Fruit fly (Drosophila melanogaster) whole organism, embryonic: ENCODE results near the gene Elp5.

ENCODE experiments used
- ATbp ChIP-seq: fragments of 200-800 bp; sonication (Bioruptor generic); optimal IDR thresholded peaks from 2 replicates; lab custom pipeline; 2017; ENCODE audit warnings: missing biosample characterization, mild to moderate bottlenecking, missing genetic modification characterization, missing genetic modification reagents
- Adf1 ChIP-seq: fragments of 200-800 bp; sonication (Bioruptor generic); IDR thresholded peaks from 2 replicates; pipeline ENCODE4 v1.3.6; 2022; ENCODE audit warnings: missing biosample characterization, missing genetic modification characterization
- CG10543 ChIP-seq: fragments of 200-800 bp; sonication (Bioruptor generic); optimal IDR thresholded peaks from 3 replicates; lab custom pipeline; 2017; ENCODE audit warnings: missing biosample characterization, mild to moderate bottlenecking, missing genetic modification characterization, moderate library complexity
- CG11723 ChIP-seq: fragments of 200-800 bp; sonication (Bioruptor generic); optimal IDR thresholded peaks from 2 replicates; lab custom pipeline; 2017; ENCODE audit warnings: missing biosample characterization, mild to moderate bottlenecking, missing genetic modification characterization
- CG12071 ChIP-seq: fragments of 200-800 bp; sonication (Bioruptor generic); optimal IDR thresholded peaks from 3 replicates; lab custom pipeline; 2018; ENCODE audit warnings: missing biosample characterization, mild to moderate bottlenecking, missing genetic modification characterization
- CG12942 ChIP-seq: fragments of 200-800 bp; sonication (Bioruptor generic); optimal IDR thresholded peaks from 3 replicates; lab custom pipeline; 2016; ENCODE audit warnings: missing biosample characterization, missing genetic modification characterization
- CG13296 ChIP-seq: fragments of 200-800 bp; sonication (Bioruptor generic); optimal IDR thresholded peaks from 3 replicates; lab custom pipeline; 2018; ENCODE audit warnings: missing biosample characterization, mild to moderate bottlenecking, missing genetic modification characterization
- CG15514 ChIP-seq: fragments of 200-800 bp; sonication (Bioruptor generic); optimal IDR thresholded peaks from 3 replicates; lab custom pipeline; 2017; ENCODE audit warnings: missing biosample characterization, missing genetic modification characterization, mild to moderate bottlenecking, moderate library complexity, missing genetic modification reagents
- CG17385 ChIP-seq: fragments of 200-800 bp; sonication (Bioruptor generic); optimal IDR thresholded peaks from 3 replicates; lab custom pipeline; 2018; ENCODE audit warnings: missing biosample characterization, mild to moderate bottlenecking, missing genetic modification characterization
- CG18599 ChIP-seq: fragments of 200-800 bp; sonication (Bioruptor generic); optimal IDR thresholded peaks from 3 replicates; lab custom pipeline; 2017; ENCODE audit warnings: missing biosample characterization, missing genetic modification characterization, mild to moderate bottlenecking, moderate library complexity, missing genetic modification reagents
- CG34376 ChIP-seq: fragments of 200-800 bp; sonication (Bioruptor generic); optimal IDR thresholded peaks from 2 replicates; lab custom pipeline; 2018; ENCODE audit warnings: missing biosample characterization, mild to moderate bottlenecking, missing genetic modification characterization
- CG6765 ChIP-seq: fragments of 200-800 bp; sonication (Bioruptor generic); optimal IDR thresholded peaks from 3 replicates; lab custom pipeline; 2017; ENCODE audit warnings: missing biosample characterization, mild to moderate bottlenecking, missing genetic modification characterization
- CG6813 ChIP-seq: fragments of 200-800 bp; sonication (Bioruptor generic); optimal IDR thresholded peaks from 2 replicates; lab custom pipeline; 2017; ENCODE audit warnings: missing biosample characterization, missing genetic modification characterization, mild to moderate bottlenecking, moderate library complexity, missing genetic modification reagents
- CG7987 ChIP-seq: fragments of 200-800 bp; sonication (Bioruptor generic); optimal IDR thresholded peaks from 2 replicates; lab custom pipeline; 2018; ENCODE audit warnings: missing biosample characterization, mild to moderate bottlenecking, missing genetic modification characterization, moderate library complexity
- CrebB ChIP-seq: fragments of 200-800 bp; sonication (Bioruptor generic); optimal IDR thresholded peaks from 3 replicates; lab custom pipeline; 2018; ENCODE audit warnings: missing biosample characterization, mild to moderate bottlenecking, missing genetic modification characterization
- Ets65A ChIP-seq: fragments of 200-800 bp; sonication (Bioruptor generic); peaks from one replicate; lab custom pipeline; 2016; ENCODE audit warnings: missing biosample characterization, missing genetic modification characterization
- GATAe ChIP-seq: fragments of 200-800 bp; sonication (Bioruptor generic); conservative IDR thresholded peaks from 2 replicates; pipeline ENCODE4 v1.3.6; 2022; ENCODE audit warnings: missing biosample characterization, missing genetic modification characterization
- HHEX ChIP-seq: fragments of 200-800 bp; sonication (Bioruptor generic); optimal IDR thresholded peaks from 3 replicates; lab custom pipeline; 2017; ENCODE audit warnings: missing biosample characterization, mild to moderate bottlenecking, missing genetic modification characterization, missing genetic modification reagents
- HLH4C ChIP-seq: fragments of 200-800 bp; sonication (Bioruptor generic); IDR thresholded peaks from 3 replicates; pipeline ENCODE4 v1.3.6; 2022; ENCODE audit warnings: missing biosample characterization, missing genetic modification characterization; ENCODE audit not compliant: partially characterized antibody
- Hey ChIP-seq: fragments of 200-800 bp; sonication (Bioruptor generic); optimal IDR thresholded peaks from 3 replicates; lab custom pipeline; 2018; ENCODE audit warnings: missing biosample characterization, mild to moderate bottlenecking, missing genetic modification characterization
- HmgD ChIP-seq: fragments of 200-800 bp; sonication (Bioruptor generic); optimal IDR thresholded peaks from 3 replicates; lab custom pipeline; 2016; ENCODE audit warnings: missing biosample characterization, missing genetic modification characterization
- Hmr ChIP-seq: fragments of 200-800 bp; sonication (Bioruptor generic); optimal IDR thresholded peaks from 3 replicates; lab custom pipeline; 2017; ENCODE audit warnings: mild to moderate bottlenecking, missing biosample characterization, missing genetic modification reagents, missing genetic modification characterization
- Meics ChIP-seq: fragments of 200-800 bp; sonication (Bioruptor generic); optimal IDR thresholded peaks from 2 replicates; lab custom pipeline; 2017; ENCODE audit warnings: missing biosample characterization, mild to moderate bottlenecking, missing genetic modification characterization
- Nf-YC ChIP-seq: fragments of 200-800 bp; optimal IDR thresholded peaks from 3 replicates; lab custom pipeline; 2019; ENCODE audit warnings: missing biosample characterization, mild to moderate bottlenecking, missing genetic modification characterization, moderate library complexity
- Pdp1 ChIP-seq, 2 experiments: fragments of 200-800 bp; sonication (Bioruptor generic); optimal IDR thresholded peaks; 3 replicates each; lab custom pipeline; 2016; ENCODE audit warnings: missing biosample characterization in 2 of 2, missing genetic modification characterization in 2 of 2, mild to moderate bottlenecking in 1 of 2, moderate library complexity in 1 of 2
- Sry-β ChIP-seq: fragments of 200-800 bp; sonication (Bioruptor generic); optimal IDR thresholded peaks from 2 replicates; lab custom pipeline; 2018; ENCODE audit warnings: missing biosample characterization, mild to moderate bottlenecking, missing genetic modification characterization, moderate library complexity
- Vsx1 ChIP-seq: fragments of 200-800 bp; sonication (Bioruptor generic); optimal IDR thresholded peaks from 2 replicates; lab custom pipeline; 2017; ENCODE audit warnings: missing biosample characterization, mild to moderate bottlenecking, missing genetic modification characterization, missing genetic modification reagents
- cad ChIP-seq: fragments of >200 bp; optimal IDR thresholded peaks from 2 replicates; lab custom pipeline; 2017; ENCODE audit warnings: missing biosample characterization, missing genetic modification characterization
- caup ChIP-seq: fragments of 200-800 bp; sonication (Bioruptor generic); optimal IDR thresholded peaks from 3 replicates; lab custom pipeline; 2017; ENCODE audit warnings: missing biosample characterization, mild to moderate bottlenecking, missing genetic modification characterization, moderate library complexity; ENCODE audit not compliant: severe bottlenecking
- chinmo ChIP-seq: fragments of 200-800 bp; sonication (Bioruptor generic); IDR thresholded peaks from 4 replicates; pipeline ENCODE4 v1.3.6; 2022; ENCODE audit warnings: missing biosample characterization, missing genetic modification characterization; ENCODE audit not compliant: partially characterized antibody
- ci ChIP-seq: fragments of 200-800 bp; sonication (Bioruptor generic); IDR thresholded peaks from 3 replicates; pipeline ENCODE4 v1.3.6; 2022; ENCODE audit warnings: missing biosample characterization, missing genetic modification characterization
- exex ChIP-seq: fragments of 200-800 bp; sonication (Bioruptor generic); optimal IDR thresholded peaks from 4 replicates; lab custom pipeline; 2018; ENCODE audit warnings: missing biosample characterization, mild to moderate bottlenecking, missing genetic modification characterization, moderate library complexity
- grau ChIP-seq: fragments of 200-800 bp; optimal IDR thresholded peaks from 3 replicates; lab custom pipeline; 2019; ENCODE audit warnings: missing biosample characterization, mild to moderate bottlenecking, missing genetic modification characterization, moderate library complexity
- grn ChIP-seq: fragments of 200-800 bp; sonication (Bioruptor generic); optimal IDR thresholded peaks from 3 replicates; lab custom pipeline; 2017; ENCODE audit warnings: missing biosample characterization, missing genetic modification characterization
- lab ChIP-seq: fragments of 200-800 bp; sonication (Bioruptor generic); optimal IDR thresholded peaks from 3 replicates; lab custom pipeline; 2017; ENCODE audit warnings: missing biosample characterization, missing genetic modification characterization, mild to moderate bottlenecking, moderate library complexity, missing genetic modification reagents
- lmd ChIP-seq: fragments of 200-800 bp; sonication (Bioruptor generic); IDR thresholded peaks from 2 replicates; pipeline ENCODE4 v1.3.6; 2022; ENCODE audit warnings: missing biosample characterization, missing genetic modification characterization
- p53 ChIP-seq: fragments of 200-800 bp; sonication (Bioruptor generic); optimal IDR thresholded peaks from 2 replicates; lab custom pipeline; 2016; ENCODE audit warnings: missing biosample characterization, missing genetic modification characterization
- run ChIP-seq: fragments of 200-800 bp; sonication (Bioruptor generic); optimal IDR thresholded peaks from 3 replicates; lab custom pipeline; 2018; ENCODE audit warnings: missing biosample characterization, mild to moderate bottlenecking, missing genetic modification characterization
- schlank ChIP-seq: fragments of 200-800 bp; sonication (Bioruptor generic); optimal IDR thresholded peaks from 2 replicates; lab custom pipeline; 2018; ENCODE audit warnings: missing biosample characterization, mild to moderate bottlenecking, missing genetic modification characterization
- sd ChIP-seq: fragments of 200-800 bp; sonication (Bioruptor generic); optimal IDR thresholded peaks from 3 replicates; lab custom pipeline; 2018; ENCODE audit warnings: missing biosample characterization, mild to moderate bottlenecking, missing genetic modification characterization, moderate library complexity
- sisA ChIP-seq: fragments of 200-800 bp; sonication (Bioruptor generic); IDR thresholded peaks from 2 replicates; pipeline ENCODE4 v1.3.6; 2022; ENCODE audit warnings: missing biosample characterization, missing genetic modification characterization
- so ChIP-seq: fragments of 200-800 bp; sonication (Bioruptor generic); IDR thresholded peaks from 3 replicates; pipeline ENCODE4 v1.3.6; 2022; ENCODE audit warnings: missing biosample characterization, missing genetic modification characterization
- ssp ChIP-seq: fragments of 200-800 bp; sonication (Bioruptor generic); IDR thresholded peaks from 2 replicates; pipeline ENCODE4 v1.3.6; 2022; ENCODE audit warnings: missing biosample characterization, missing genetic modification characterization
- sug ChIP-seq: fragments of 200-800 bp; optimal IDR thresholded peaks from 2 replicates; lab custom pipeline; 2019; ENCODE audit warnings: missing biosample characterization, mild to moderate bottlenecking, missing genetic modification characterization, moderate library complexity
- wek ChIP-seq: fragments of 200-800 bp; sonication (Bioruptor generic); optimal IDR thresholded peaks from 3 replicates; lab custom pipeline; 2018; ENCODE audit warnings: missing biosample characterization, mild to moderate bottlenecking, missing genetic modification characterization, moderate library complexity

Elp5 gene

DNA sequence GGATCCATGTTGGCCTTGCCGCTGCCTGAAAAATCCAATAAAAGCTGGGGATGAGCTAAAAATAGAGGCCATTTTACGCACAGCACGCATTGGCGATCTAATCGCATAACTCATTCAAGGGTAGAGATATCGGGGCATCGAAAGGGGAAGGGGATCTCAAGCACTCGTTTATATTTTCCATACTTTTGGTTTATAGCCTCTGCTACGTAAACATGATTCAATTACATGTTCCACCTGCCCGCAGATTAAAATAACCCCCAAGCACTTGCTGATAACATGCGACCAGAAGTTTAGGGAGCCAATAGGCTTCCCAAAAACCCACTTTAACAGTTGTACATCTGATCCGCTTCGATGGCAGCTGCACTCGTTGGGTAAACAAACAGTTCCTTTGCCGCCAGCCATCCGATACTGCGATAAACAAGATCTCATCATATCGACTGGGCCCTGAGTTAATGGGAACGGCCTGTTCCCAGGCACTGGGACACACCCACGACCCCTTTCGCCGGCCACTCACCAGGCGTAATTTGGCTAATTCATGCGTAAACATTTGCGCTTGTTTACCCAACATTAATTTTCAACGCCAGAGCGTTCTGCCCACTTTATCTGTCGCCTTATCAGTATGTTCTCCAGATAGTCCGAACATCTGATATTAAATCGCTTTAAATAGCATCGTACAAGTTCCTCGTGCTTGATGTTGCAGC is 3.1 kb upstream of the Elp5 start:
- TF ChIP-seq HmgD (GFP tag; lab: Kevin White, UChicago) (no peak), CG7987 (peak; percentile 29), chinmo (GFP tag; lab: Robert Waterston, UW) (0 out of 4 replicates have a peak, but pooled peaks have one; percentile 31), Hmr (GFP tag; lab: Kevin White, UChicago) (peak; percentile 60), CG34376 (peak; percentile 27), Pdp1 (GFP tag; optimal IDR thresholded peaks at IDR 0.05; lab: Kevin White, UChicago) (no peak), ci (peak; percentile 25; the same call in 1 of the 3 replicates), lmd (0 out of 2 replicates have a peak, but pooled peaks have one; percentile 7), Vsx1 (GFP tag; lab: Kevin White, UChicago) (peak; percentile 41), grau (tag; lab: Kevin White, UChicago) (no peak), Ets65A (GFP tag; lab: Kevin White, UChicago) (peak; percentile 4), GATAe (peak; percentile 59), schlank (peak; percentile 8), CG13296 (GFP tag; lab: Kevin White, UChicago) (peak; percentile 53), sug (tag; lab: Kevin White, UChicago) (peak; percentile 94), CG6765 (GFP tag; lab: Kevin White, UChicago) (peak; percentile 53), Sry-β (no peak), ATbp (GFP tag; lab: Kevin White, UChicago) (peak; percentile 31), CG6813 (GFP tag; lab: Kevin White, UChicago) (peak; percentile 11), CG15514 (GFP tag; lab: Kevin White, UChicago) (peak; percentile 26), CG12071 (GFP tag; lab: Kevin White, UChicago) (peak; percentile 50), grn (GFP tag; lab: Kevin White, UChicago) (peak; percentile 24), HHEX (GFP tag; lab: Kevin White, UChicago) (peak; percentile 10), CG11723 (no peak), CG18599 (GFP tag; lab: Kevin White, UChicago) (peak; percentile 62), Meics (peak; percentile 41), CG17385 (GFP tag; lab: Kevin White, UChicago) (peak; percentile 3), ssp (GFP tag; lab: Robert Waterston, UW) (no peak), Hey (peak; percentile 11), Nf-YC (peak; percentile 1), caup (peak; percentile 34), so (0 out of 3 replicates have a peak, but pooled peaks have one; percentile 16), sd (tag; lab: Kevin White, UChicago) (peak; percentile 86), sisA (GFP tag; lab: Robert Waterston, UW) (no peak), CrebB (tag; lab: Kevin White, UChicago) (peak; percentile 12), Adf1 (GFP tag; lab: Robert Waterston, UW) (0 out of 2 replicates have a peak, but pooled peaks have one; percentile 6), cad (GFP tag; lab: Kevin White, UChicago) (no peak), wek (GFP tag; lab: Kevin White, UChicago) (peak; percentile 44), CG12942 (GFP tag; lab: Kevin White, UChicago) (no peak), CG10543 (GFP tag; lab: Kevin White, UChicago) (peak; percentile 59), lab (peak; percentile 54), HLH4C (GFP tag; lab: Robert Waterston, UW) (no peak), run (tag; lab: Kevin White, UChicago) (no peak), exex (peak; percentile 61), p53 (GFP tag; lab: Kevin White, UChicago) (no peak)
